Worm (Caenorhabditis elegans) whole organism, L1 larva: Measurements from ENCODE around the gene srh-15.

ENCODE experiments used
- C34B4.2 ChIP-seq: sonication (generic microtip); optimal IDR thresholded peaks from 2 replicates; lab custom pipeline; 2017; ENCODE audit warnings: mild to moderate bottlenecking, missing genetic modification characterization, missing compliant biosample characterization
- blmp-1 ChIP-seq: fragments of 150-350 bp; optimal IDR thresholded peaks from 2 replicates; lab custom pipeline; 2014; ENCODE audit warnings: missing biosample characterization, missing genetic modification characterization
- elt-2 ChIP-seq: sonication (generic microtip); optimal IDR thresholded peaks from 2 replicates; lab custom pipeline; 2016; ENCODE audit warnings: missing genetic modification characterization, mild to moderate bottlenecking, inconsistent platforms, missing compliant biosample characterization, missing genetic modification reagents
- grh-1 ChIP-seq: fragments of 200-800 bp; sonication (Bioruptor generic); IDR thresholded peaks from 2 replicates; pipeline ENCODE4 v1.3.6; 2022; ENCODE audit warnings: missing genetic modification reagents, missing genetic modification characterization, missing compliant biosample characterization
- hlh-17 ChIP-seq: fragments of 200-800 bp; sonication (Bioruptor generic); optimal IDR thresholded peaks from 2 replicates; lab custom pipeline; 2018; ENCODE audit warnings: missing genetic modification characterization, mild to moderate bottlenecking, missing compliant biosample characterization, moderate library complexity, borderline replicate concordance
- nhr-11 ChIP-seq: fragments of 150-350 bp; optimal IDR thresholded peaks from 2 replicates; lab custom pipeline; 2014; ENCODE audit warnings: missing biosample characterization, missing genetic modification characterization
- nhr-76 ChIP-seq: sonication (generic microtip); optimal IDR thresholded peaks from 2 replicates; lab custom pipeline; 2017; ENCODE audit warnings: missing biosample characterization, missing genetic modification characterization
- pax-3 ChIP-seq: fragments of 200-800 bp; sonication (Bioruptor generic); optimal IDR thresholded peaks from 2 replicates; lab custom pipeline; 2018; ENCODE audit warnings: mild to moderate bottlenecking, missing genetic modification characterization, moderate library complexity, missing compliant biosample characterization
- rnt-1 ChIP-seq: sonication (generic microtip); optimal IDR thresholded peaks from 2 replicates; lab custom pipeline; 2016; ENCODE audit warnings: mild to moderate bottlenecking, missing genetic modification characterization, moderate library complexity, missing compliant biosample characterization
- skn-1 ChIP-seq: fragments of 150-350 bp; optimal IDR thresholded peaks from 2 replicates; lab custom pipeline; 2014; ENCODE audit warnings: missing biosample characterization, missing genetic modification characterization
- sox-4 ChIP-seq: sonication (generic microtip); optimal IDR thresholded peaks from 2 replicates; lab custom pipeline; 2016; ENCODE audit warnings: missing genetic modification characterization, missing compliant biosample characterization
- unc-62 ChIP-seq: fragments of 150-350 bp; optimal IDR thresholded peaks from 2 replicates; lab custom pipeline; 2014; ENCODE audit warnings: missing biosample characterization, missing genetic modification reagents, missing genetic modification characterization
- ztf-11 ChIP-seq, 2 experiments: sonication (generic microtip); optimal IDR thresholded peaks; 2 replicates each; lab custom pipeline; 2016 to 2017; ENCODE audit warnings: missing genetic modification characterization in 2 of 2, missing biosample characterization in 1 of 2, missing compliant biosample characterization in 1 of 2
- ztf-4 ChIP-seq: fragments of 150-350 bp; optimal IDR thresholded peaks from 2 replicates; lab custom pipeline; 2014; ENCODE audit warnings: missing biosample characterization, missing genetic modification characterization

ce11 chrV:13327463-13327862 is 6.7 kb downstream of the srh-15 start, which contains the start of gene str-37:
- no peak for TF ChIP-seq pax-3 (tag; lab: Kevin White, UChicago)
- TF ChIP-seq C34B4.2 (tag; lab: Kevin White, UChicago) = no peak
- TF ChIP-seq sox-4 (tag; lab: Kevin White, UChicago) = no peak
- no peak for TF ChIP-seq grh-1
- TF ChIP-seq skn-1 (tag; lab: Kevin White, UChicago) = no peak
- no peak for TF ChIP-seq hlh-17
- no peak for TF ChIP-seq rnt-1 (tag; lab: Kevin White, UChicago)
- no peak for TF ChIP-seq nhr-76 (tag; lab: Kevin White, UChicago)
- TF ChIP-seq ztf-4 (tag; lab: Kevin White, UChicago) = no peak
- no peak for TF ChIP-seq ztf-11 (tag; optimal IDR thresholded peaks at IDR 0.05; lab: Kevin White, UChicago)
- TF ChIP-seq nhr-11 = no peak
- no peak for TF ChIP-seq elt-2 (tag; lab: Kevin White, UChicago)
- no peak for TF ChIP-seq unc-62 (GFP tag; lab: Kevin White, UChicago)
- no peak for TF ChIP-seq blmp-1 (tag; lab: Kevin White, UChicago)
